Worm (Caenorhabditis elegans) whole organism, midembryonic: Measurements from ENCODE around the gene C08F11.10.

Source experiments
- cog-1 ChIP-seq: sonication (generic microtip); optimal IDR thresholded peaks from 2 replicates; lab custom pipeline; 2016; ENCODE audit warnings: missing genetic modification characterization, missing compliant biosample characterization
- klf-2 ChIP-seq: fragments of 200-800 bp; sonication (Bioruptor generic); conservative IDR thresholded peaks from 2 replicates; pipeline ENCODE4 v1.3.6; 2022; ENCODE audit warnings: missing genetic modification reagents, missing genetic modification characterization, missing compliant biosample characterization
- ztf-29 ChIP-seq: fragments of 200-800 bp; sonication (Bioruptor generic); IDR thresholded peaks from 2 replicates; pipeline ENCODE4 v1.3.6; 2022; ENCODE audit warnings: missing genetic modification reagents, missing genetic modification characterization, missing compliant biosample characterization

DNA sequence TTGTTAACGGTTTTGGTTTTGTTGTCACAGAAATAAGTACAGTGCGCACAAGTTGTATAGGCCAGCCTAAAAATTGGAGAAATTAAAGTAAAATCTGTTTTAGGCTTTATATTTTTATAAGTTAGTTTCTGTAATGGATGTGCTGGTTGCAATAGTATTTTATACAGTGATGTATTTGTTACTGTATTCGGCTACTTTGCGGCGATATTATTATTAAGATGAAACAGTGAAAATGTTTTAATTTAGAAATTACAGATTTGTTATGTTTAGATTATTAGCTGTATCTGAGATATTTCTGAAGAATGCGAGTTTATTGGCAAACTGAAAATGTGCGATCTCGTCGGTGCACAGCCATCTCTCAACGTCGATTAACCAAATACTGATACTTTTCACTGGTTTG is 1.5 kb downstream of the C08F11.10 start, which contains the start of gene ule-4:
- TF ChIP-seq klf-2 (GFP tag; lab: Robert Waterston, UW) (no peak), cog-1 (tag; lab: Kevin White, UChicago) (no peak), ztf-29 (no peak)
